Worm (Caenorhabditis elegans) whole organism, mixed stage, embryonic: ENCODE data around the gene Y54E2A.4.

ENCODE experiments used
- bed-3 ChIP-seq: fragments of 200-800 bp; sonication (Bioruptor generic); optimal IDR thresholded peaks from 3 replicates; lab custom pipeline; 2018; ENCODE audit warnings: mild to moderate bottlenecking, missing genetic modification characterization, moderate library complexity, missing compliant biosample characterization
- blmp-1 ChIP-seq: fragments of 150-350 bp; optimal IDR thresholded peaks from 2 replicates; lab custom pipeline; 2014; ENCODE audit warnings: missing biosample characterization, missing genetic modification characterization
- nhr-2 ChIP-seq: fragments of 150-350 bp; optimal IDR thresholded peaks from 2 replicates; lab custom pipeline; 2014; ENCODE audit warnings: missing biosample characterization, missing genetic modification characterization
- nhr-237 ChIP-seq: fragments of 150-350 bp; optimal IDR thresholded peaks from 2 replicates; lab custom pipeline; 2014; ENCODE audit warnings: missing biosample characterization, missing genetic modification characterization
- nhr-28 ChIP-seq: fragments of 150-350 bp; optimal IDR thresholded peaks from 2 replicates; lab custom pipeline; 2014; ENCODE audit warnings: missing biosample characterization, missing genetic modification characterization
- nhr-76 ChIP-seq: sonication (generic microtip); optimal IDR thresholded peaks from 2 replicates; lab custom pipeline; 2017; ENCODE audit warnings: missing biosample characterization, missing genetic modification characterization
- snpc-4 ChIP-seq: fragments of 150-350 bp; optimal IDR thresholded peaks from 2 replicates; lab custom pipeline; 2014; ENCODE audit warnings: missing biosample characterization, missing genetic modification characterization
- tbx-8 ChIP-seq: fragments of 200-800 bp; sonication (Bioruptor generic); optimal IDR thresholded peaks from 2 replicates; lab custom pipeline; 2018; ENCODE audit warnings: mild to moderate bottlenecking, missing genetic modification characterization, moderate library complexity, missing compliant biosample characterization
- unc-62 ChIP-seq: fragments of 150-350 bp; optimal IDR thresholded peaks from 2 replicates; lab custom pipeline; 2014; ENCODE audit warnings: missing biosample characterization, missing genetic modification reagents, missing genetic modification characterization

DNA sequence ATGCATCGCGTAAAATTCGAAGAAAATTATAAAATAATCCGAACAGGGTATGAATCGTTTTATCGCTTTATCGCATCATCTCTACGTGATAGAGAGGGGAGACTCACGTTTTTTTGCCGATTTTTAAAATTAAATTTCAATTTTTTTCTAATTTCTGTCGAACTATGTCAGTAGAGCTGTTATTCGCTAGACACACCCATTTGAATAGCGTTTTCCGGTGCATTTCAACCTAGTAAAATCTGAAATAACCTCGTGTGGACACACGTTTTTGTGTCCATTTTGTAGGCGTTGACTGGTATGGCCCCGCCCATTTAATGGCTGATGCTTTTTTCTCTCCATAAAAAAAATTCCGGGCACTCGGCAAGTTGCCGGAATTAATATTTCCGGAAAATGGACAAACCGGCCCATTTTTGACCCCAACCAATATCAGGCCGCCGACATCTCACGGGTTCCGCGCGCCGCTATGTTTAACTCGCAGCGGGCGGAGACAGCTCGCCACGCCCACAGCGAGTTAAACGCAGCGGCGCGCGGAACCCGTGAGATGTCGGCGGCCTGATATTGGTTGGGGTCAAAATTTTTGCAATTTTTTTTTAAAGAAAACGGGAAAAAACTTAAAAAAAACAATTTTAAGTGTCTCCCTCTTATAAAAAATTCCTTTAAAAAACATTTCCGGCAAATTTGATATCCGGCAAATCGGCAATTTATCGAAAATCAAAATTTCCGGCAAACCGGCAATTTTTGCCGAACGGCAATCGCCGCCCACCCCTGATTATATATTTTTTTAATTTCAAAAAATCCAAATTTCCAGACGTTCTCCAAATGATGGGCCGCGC is 18.8 kb downstream of the Y54E2A.4 start, which contains the start of gene Y54E2A.7:
- no peak for TF ChIP-seq nhr-28
- no peak for TF ChIP-seq unc-62 (GFP tag; lab: Kevin White, UChicago)
- no peak for TF ChIP-seq tbx-8 (GFP tag; lab: Kevin White, UChicago)
- TF ChIP-seq nhr-76 (tag; lab: Kevin White, UChicago): no peak
- no peak for TF ChIP-seq blmp-1 (tag; lab: Kevin White, UChicago)
- TF ChIP-seq nhr-237 (tag; lab: Kevin White, UChicago): no peak
- TF ChIP-seq snpc-4 (tag; lab: Kevin White, UChicago): no peak
- TF ChIP-seq bed-3 (GFP tag; lab: Kevin White, UChicago): no peak
- no peak for TF ChIP-seq nhr-2 (tag; lab: Kevin White, UChicago)
